Fruit fly (Drosophila melanogaster): Measurements from ENCODE around the gene corto.
A peak's percentile ranks its signal among the peaks of the same experiment; 100 is the strongest.

Gene corto

DNA sequence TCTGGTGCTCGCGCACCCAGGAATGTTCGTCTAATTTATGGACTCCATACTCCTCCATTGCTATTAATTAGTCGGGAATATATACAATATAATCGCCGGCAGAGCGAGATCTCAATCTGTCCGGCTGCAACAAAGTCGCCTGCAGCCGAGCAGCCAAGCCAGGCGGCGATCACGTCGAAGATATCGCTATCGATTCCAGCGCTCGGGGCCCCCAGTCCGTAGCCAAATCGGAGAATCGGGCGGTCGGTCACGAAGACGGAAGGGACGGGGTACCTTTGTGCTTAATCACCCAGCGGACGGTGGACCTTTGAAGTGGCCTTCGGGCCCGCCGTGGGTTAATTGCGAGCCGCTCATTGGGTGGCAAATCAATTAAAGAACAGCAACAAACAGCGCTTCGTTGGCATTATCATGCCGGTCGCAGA is 21.2 kb downstream of the corto start:
- TF ChIP-seq CTCF (optimal IDR thresholded peaks at IDR 0.05) (no peak), CG8478 (optimal IDR thresholded peaks at IDR 0.05) (no peak)

DNA sequence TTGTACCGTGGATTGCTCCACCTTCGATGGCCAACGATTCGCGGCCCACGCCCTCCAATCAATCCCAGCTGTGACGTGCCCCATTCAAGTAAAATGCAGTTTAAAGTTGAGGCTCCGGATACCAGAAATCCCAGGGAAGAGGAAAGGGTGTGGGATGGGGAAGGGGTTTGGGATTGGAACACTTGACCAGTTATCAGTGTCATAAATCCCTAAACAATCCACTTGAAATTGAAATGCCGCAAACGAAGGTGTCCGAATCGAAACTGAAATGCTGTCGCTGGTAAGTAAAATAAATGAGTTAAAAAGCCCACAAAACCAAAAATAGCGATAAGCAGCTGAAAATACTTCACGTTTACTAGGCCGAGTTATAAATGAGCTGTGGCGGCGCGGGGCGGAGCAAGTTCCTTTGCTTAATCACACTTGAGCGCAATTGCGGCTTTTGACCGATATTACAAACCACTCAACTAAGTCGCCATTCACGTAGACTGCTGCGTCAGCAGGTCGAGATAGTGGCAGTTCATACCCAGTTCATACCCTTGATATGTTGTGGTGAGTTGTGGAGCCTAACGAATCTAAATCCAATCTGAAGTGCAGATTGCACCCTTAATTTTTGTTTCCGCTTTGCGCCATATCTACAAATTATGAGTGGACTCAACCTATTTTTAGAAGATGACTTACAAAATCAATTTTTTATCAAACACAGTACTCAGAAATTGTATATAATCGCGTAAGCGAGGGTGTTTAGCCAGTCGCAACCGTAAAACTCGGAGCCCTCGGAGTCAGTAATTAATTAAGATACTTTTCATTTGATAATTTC is 22.1 kb downstream of the corto start:
- TF ChIP-seq CG8478 (optimal IDR thresholded peaks at IDR 0.05): no peak

DNA sequence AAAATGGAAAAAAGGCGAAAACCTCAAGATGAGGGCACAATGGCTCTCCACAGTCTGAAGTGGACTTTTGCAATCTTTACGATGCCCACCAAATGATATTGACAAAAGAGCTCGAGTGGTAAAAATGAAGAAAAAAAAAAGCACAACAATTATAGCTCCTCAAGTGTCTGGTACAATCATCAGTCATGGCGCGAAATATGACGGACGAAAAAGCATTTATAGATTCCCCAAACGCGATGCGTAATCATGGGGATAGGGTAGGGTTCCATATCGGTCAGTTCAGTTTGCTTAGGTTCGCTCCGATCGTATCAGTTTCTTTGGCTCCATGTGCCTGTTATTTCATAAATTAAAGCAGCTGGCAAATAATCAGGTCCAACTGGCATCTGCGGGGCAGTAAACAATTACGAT is 23.6 kb downstream of the corto start:
- no peak for TF ChIP-seq CTCF (optimal IDR thresholded peaks at IDR 0.05)
- TF ChIP-seq CG8478 (optimal IDR thresholded peaks at IDR 0.05): no peak

DNA sequence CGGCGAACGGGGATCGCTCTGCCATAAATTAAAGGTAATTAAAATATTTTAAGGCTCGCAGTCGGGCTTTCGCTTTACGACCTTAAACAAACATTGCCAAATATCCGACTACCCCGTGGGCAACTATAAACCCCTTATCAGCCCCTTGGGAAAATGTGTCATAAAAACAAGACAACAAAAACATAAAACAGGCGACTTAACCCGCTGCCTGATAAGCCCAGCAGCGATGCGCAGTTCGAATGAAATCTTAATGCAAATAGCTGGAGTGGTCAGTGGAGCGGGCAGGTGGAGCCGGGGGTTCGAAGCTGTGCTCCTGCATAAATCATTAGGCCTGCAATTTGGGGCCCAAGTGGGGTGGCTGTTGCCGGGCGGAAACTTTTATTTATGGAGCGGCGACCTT is 24.4 kb downstream of the corto start:
- TF ChIP-seq CG8478 (optimal IDR thresholded peaks at IDR 0.05) (no peak), CTCF (optimal IDR thresholded peaks at IDR 0.05) (no peak)

DNA sequence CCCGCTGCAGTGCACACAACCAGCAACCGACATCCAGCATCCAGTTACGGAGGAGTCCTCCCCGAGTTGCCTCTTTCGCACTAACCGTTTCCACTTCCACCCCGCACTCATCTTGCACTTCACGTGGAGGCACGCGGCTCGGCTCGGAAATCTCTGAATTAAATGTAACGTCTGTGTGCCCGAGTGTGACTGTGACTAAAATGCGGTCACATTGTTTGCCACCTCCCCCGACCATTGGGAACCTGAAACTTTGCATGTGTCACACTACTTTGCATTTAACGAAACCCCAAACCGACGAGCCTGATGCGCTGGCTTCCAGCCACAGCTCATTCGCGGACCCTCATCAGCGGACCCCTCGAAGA is 25.6 kb downstream of the corto start:
- TF ChIP-seq CTCF (optimal IDR thresholded peaks at IDR 0.05): no peak
- no peak for TF ChIP-seq CG8478 (optimal IDR thresholded peaks at IDR 0.05)

DNA sequence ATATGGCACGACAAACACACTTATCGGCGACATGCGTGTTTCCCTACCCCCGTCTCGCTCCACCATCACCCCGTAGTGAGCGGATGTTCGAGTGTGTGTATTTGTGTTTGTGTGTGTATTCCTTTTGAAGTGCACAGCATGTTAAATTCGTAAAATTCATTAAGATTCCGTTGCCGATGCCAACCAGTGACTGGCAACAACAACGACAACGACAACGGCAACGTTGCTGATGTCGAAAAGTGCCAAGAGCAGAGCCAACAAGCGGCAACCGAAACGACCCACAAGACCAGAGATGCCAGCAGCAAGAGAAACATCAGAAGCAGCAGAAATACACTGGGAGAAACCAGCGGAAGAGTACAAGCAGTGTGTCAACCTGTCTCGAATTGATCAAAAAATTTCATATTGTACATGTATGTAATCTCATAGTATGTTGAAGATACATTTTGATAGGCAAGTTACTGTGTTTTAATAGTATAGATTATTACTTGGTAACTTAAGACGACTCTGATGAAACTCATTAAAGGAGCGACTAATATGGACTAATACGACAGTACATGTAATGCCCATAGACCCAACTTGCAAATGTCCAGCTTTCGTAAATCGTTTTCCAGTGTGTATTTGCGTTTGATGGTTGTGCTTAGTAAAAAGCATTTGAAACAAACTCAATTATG is 26.1 kb downstream of the corto start:
- no peak for TF ChIP-seq CTCF (optimal IDR thresholded peaks at IDR 0.05)
- TF ChIP-seq CG8478 (optimal IDR thresholded peaks at IDR 0.05): no peak

DNA sequence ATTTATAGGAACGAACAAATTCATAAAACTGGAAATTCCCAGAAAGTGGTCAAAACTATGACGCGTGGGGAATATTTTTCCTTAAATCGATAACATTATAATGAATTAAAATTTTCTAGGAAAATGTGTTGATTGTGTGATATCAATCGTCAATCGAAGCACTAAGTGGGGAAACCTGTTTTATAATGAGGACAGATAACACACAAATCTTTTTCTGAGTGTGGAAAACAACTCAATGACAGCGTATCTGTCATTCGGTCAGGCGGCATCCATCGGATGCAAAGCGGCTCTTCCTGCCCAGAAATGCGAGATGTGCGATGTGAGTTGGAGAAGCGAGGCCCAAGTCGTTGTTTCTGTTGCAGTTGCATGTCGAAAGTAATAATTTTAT is 26.6 kb downstream of the corto start:
- no peak for TF ChIP-seq CTCF (optimal IDR thresholded peaks at IDR 0.05)
- TF ChIP-seq CG8478 (optimal IDR thresholded peaks at IDR 0.05): no peak

DNA sequence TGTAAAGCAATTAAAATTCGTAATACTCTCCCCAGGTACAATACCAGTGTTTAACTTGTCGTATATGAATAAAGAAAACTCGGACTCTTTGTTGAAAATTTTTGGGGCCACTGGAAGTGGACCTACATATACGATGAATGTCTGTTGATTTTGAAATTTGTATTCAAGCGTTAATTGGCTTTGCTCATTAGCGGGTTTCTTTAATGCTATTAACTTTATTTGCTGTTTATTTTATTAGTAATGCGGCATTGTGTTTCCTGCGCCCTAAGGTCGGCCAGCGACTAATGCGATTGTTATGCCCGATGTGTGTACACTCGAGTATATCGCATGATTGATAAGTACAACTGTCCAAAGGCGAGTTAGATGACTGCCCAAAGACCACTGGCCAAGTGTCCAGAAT is 27.6 kb downstream of the corto start:
- TF ChIP-seq CG8478 (optimal IDR thresholded peaks at IDR 0.05) (no peak), CTCF (optimal IDR thresholded peaks at IDR 0.05) (no peak)

DNA sequence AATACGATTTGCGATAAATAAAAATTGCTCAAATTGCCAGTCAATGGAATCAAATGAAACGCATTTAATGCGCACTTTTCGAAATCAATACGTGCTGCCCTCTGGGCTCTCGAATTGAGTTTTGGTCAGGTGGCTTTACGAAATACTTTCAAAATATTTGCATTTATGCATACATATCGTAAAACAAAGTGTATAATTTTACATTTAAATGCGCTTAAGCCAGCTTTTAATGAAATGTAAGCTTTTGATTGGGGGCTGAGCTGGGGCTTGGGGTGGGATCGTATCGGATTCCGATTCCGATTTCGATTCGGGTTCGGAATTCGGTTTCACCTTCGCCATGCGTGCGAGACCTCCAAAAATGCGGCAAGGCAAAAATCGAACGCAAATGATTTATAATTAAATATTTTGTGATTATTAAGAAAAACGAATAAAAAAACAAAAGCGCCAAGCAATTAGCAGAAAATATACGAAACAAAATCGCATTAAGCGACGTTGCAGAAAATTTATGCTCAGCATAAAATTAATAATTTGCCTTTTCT is 28.5 kb downstream of the corto start:
- TF ChIP-seq CTCF (optimal IDR thresholded peaks at IDR 0.05): no peak
- TF ChIP-seq CG8478 (optimal IDR thresholded peaks at IDR 0.05): no peak

DNA sequence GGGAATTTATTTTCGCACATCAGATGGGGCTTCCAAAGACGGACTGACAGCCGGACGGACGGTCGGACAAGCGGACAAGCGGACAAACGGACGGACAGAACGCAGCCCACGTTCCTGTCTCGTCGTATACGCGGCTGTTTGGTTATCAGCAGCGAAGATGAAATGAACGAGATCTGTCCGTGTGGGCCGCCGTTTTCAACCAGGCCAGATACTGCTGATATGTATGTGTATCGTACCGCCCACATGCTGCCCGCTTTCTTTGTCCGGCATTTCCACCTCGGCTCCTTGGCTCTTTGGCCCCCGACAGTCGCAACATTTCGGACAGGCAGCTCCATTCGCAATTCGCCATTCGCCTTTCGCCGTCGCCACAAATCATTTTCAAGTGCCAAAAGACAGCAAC is 29.6 kb downstream of the corto start:
- no peak for TF ChIP-seq CTCF (optimal IDR thresholded peaks at IDR 0.05)
- no peak for TF ChIP-seq CG8478 (optimal IDR thresholded peaks at IDR 0.05)

DNA sequence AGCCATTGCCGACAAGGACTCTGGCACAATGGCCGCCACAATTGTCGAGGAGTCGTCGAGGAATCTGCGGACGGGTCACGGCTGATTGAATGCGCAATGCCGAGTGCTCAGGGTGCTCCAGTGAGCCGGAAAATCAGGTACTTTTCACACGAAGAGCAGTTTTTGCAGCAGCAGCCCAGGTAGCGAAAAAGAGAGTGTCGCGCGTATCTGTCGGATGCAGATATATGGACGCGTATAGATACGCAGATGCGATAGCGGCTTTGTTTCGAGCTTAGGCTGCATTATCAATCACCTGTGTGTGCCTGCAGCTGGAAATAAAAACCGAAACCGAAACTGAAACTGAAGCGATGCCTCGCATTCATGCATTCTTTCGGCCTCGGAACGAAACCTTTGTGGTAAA is 30.9 kb downstream of the corto start:
- TF ChIP-seq CTCF (optimal IDR thresholded peaks at IDR 0.05) (no peak), CG8478 (optimal IDR thresholded peaks at IDR 0.05) (no peak)

DNA sequence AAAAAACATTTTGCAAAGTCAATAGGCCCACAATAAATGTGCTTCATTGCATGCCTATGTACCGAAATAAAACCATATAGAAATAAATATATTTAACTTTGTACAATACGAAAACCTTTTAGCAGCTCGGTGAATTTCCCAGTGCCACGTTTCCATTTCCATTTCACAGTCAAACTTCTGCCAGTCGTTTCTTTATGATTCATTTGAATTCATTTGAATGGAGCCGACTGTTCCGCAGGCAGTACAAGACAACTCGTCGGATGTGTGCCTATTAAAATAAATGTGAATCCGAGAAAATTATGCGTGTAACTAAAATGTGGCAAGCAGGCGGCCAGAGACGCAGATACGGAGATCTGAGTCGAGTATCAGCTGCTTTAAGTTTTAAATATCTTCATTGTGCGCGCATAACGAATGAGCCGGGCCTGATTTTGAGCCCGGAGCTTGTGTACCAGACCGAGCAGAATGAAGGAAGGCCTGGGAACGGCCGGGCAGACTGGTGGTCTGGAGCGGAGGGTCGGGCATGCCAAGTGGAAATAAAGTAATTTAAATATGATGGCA is 31.4 kb downstream of the corto start:
- TF ChIP-seq CG8478 (optimal IDR thresholded peaks at IDR 0.05) (no peak), CTCF (optimal IDR thresholded peaks at IDR 0.05) (no peak)

DNA sequence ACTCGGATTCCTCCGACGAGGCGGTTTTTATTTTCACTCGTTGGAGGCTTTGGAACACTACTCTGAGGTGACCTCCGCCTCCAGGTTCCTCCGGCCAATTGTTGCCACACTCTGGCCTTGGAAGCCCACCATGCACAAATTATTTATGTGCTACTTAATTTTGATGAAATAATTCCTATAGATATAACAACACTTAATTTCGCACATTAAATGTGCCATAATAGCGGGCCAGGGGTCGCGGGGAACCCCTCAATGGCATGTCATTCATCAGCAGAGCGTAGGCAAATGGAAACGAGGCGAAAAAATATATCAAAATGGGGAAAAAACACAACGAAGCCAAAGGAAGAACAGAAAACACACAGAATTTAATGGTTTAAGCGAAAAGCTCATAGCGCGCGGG is 32.1 kb downstream of the corto start:
- TF ChIP-seq CG8478 (optimal IDR thresholded peaks at IDR 0.05) (no peak), CTCF (optimal IDR thresholded peaks at IDR 0.05) (no peak)

DNA sequence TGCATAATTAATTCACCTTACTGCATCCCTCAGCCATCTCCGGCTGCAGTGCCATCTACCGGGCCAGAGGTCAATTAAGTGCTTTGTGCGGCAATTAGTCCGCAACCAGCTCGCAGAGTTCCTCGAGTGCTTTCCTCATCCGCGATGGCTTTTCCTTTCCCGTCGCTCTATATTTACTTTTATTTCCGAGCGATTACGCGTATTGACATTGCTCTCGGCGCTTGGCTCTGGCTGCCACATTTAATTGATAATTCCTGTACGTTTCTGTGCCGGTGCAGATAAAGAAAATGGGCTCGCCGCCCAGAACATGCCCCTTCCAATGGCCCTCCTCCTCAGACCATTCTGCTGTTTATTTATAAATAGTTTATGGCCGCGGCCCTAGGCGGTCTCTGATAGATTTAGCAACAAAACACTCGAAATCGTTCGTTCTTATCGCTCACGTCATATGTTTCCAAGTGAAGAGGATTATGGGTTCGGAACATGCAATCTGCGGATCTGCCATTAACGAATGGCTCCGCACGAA is 33.2 kb downstream of the corto start:
- TF ChIP-seq CTCF (optimal IDR thresholded peaks at IDR 0.05): peak; percentile 54 to 65
- no peak for TF ChIP-seq CG8478 (optimal IDR thresholded peaks at IDR 0.05)

DNA sequence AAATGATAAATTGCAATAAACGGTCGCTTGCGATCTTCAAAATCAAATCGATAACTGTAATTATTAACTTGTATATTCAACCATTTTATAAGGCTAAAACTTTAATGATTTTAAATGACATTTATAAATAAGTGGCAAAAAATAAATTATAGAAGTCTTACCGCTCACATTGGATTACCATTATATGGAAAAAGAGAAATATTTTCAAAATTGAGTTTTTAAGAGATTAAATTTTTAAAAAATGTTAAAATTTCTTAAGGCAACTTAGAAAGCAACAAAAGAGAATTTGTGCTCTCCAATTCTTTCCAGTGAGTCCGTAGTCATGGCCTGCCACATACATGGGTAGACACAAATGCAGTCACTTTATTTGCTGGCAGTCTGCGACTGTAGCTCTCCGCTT is 34.0 kb downstream of the corto start:
- no peak for TF ChIP-seq CTCF (optimal IDR thresholded peaks at IDR 0.05)

DNA sequence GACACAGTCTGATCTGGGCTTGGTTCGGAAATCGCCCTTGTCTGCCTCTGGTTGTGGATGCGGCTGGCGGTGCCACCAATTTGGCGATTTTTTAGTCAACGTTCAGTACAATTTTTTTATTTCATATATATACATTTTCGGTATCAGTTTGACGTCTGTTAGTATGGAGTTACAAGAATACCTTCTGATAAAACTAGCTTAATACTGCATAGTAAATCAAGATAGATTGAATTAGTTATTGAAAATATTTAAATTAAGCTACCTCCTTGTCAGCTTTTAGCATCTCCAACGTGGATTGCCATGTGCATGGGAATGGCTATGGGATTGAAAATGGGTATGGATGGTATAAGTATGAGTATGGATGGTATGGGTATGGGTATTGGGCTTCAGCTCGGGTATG is 41.8 kb downstream of the corto start:
- TF ChIP-seq CG8478 (optimal IDR thresholded peaks at IDR 0.05): no peak
- no peak for TF ChIP-seq CTCF (optimal IDR thresholded peaks at IDR 0.05)
